Fruit fly (Drosophila melanogaster) whole organism, embryonic: ENCODE data around the gene Fie.

Experiments
- Atf3 ChIP-seq: fragments of 200-800 bp; sonication (Bioruptor generic); optimal IDR thresholded peaks from 3 replicates; lab custom pipeline; 2016; ENCODE audit warnings: missing biosample characterization, missing genetic modification characterization
- BEAF-32 ChIP-seq: fragments of 200-800 bp; sonication (Bioruptor generic); optimal IDR thresholded peaks from 3 replicates; lab custom pipeline; 2017; ENCODE audit warnings: missing biosample characterization, missing genetic modification characterization, mild to moderate bottlenecking, moderate library complexity, missing genetic modification reagents
- CG10274 ChIP-seq: fragments of 200-800 bp; sonication (Bioruptor generic); optimal IDR thresholded peaks from 3 replicates; lab custom pipeline; 2017; ENCODE audit warnings: missing biosample characterization, mild to moderate bottlenecking, missing genetic modification characterization
- CG10431 ChIP-seq: fragments of 200-800 bp; sonication (Bioruptor generic); optimal IDR thresholded peaks from 3 replicates; lab custom pipeline; 2018; ENCODE audit warnings: missing biosample characterization, mild to moderate bottlenecking, missing genetic modification characterization
- CG12659 ChIP-seq: fragments of 200-800 bp; sonication (Bioruptor generic); optimal IDR thresholded peaks from 3 replicates; lab custom pipeline; 2017; ENCODE audit warnings: mild to moderate bottlenecking, missing biosample characterization, missing genetic modification reagents, missing genetic modification characterization
- CG12769 ChIP-seq: fragments of 200-800 bp; sonication (Bioruptor generic); optimal IDR thresholded peaks from 2 replicates; lab custom pipeline; 2019; ENCODE audit warnings: missing biosample characterization, mild to moderate bottlenecking, missing genetic modification characterization, moderate library complexity
- CG12942 ChIP-seq: fragments of 200-800 bp; sonication (Bioruptor generic); optimal IDR thresholded peaks from 3 replicates; lab custom pipeline; 2016; ENCODE audit warnings: missing biosample characterization, missing genetic modification characterization
- CG13287 ChIP-seq: fragments of 200-800 bp; sonication (Bioruptor generic); IDR thresholded peaks from 2 replicates; pipeline ENCODE4 v1.3.6; 2022; ENCODE audit warnings: missing biosample characterization, missing genetic modification characterization; ENCODE audit not compliant: partially characterized antibody
- CG14441 ChIP-seq: fragments of 200-800 bp; sonication (Bioruptor generic); IDR thresholded peaks from 2 replicates; pipeline ENCODE4 v1.3.6; 2022; ENCODE audit warnings: missing biosample characterization, missing genetic modification characterization
- CG14710 ChIP-seq: fragments of 200-800 bp; sonication (Bioruptor generic); optimal IDR thresholded peaks from 3 replicates; lab custom pipeline; 2019; ENCODE audit warnings: missing biosample characterization, mild to moderate bottlenecking, missing genetic modification characterization, moderate library complexity
- CG16813 ChIP-seq: fragments of 200-800 bp; sonication (Bioruptor generic); IDR thresholded peaks from 3 replicates; pipeline ENCODE4 v1.3.6; 2022; ENCODE audit warnings: missing biosample characterization, missing genetic modification characterization; ENCODE audit not compliant: partially characterized antibody
- CG2129 ChIP-seq: fragments of 200-800 bp; sonication (Bioruptor generic); IDR thresholded peaks from 2 replicates; pipeline ENCODE4 v1.3.6; 2022; ENCODE audit warnings: missing biosample characterization, missing genetic modification characterization; ENCODE audit not compliant: partially characterized antibody
- CG2712 ChIP-seq: fragments of 200-800 bp; optimal IDR thresholded peaks from 3 replicates; lab custom pipeline; 2019; ENCODE audit warnings: missing biosample characterization, mild to moderate bottlenecking, missing genetic modification characterization, moderate library complexity
- CG34224 ChIP-seq: fragments of 200-800 bp; sonication (Bioruptor generic); IDR thresholded peaks from 3 replicates; pipeline ENCODE4 v1.3.6; 2022; ENCODE audit warnings: missing biosample characterization, missing genetic modification characterization; ENCODE audit not compliant: partially characterized antibody
- CG42726 ChIP-seq: fragments of 200-800 bp; sonication (Bioruptor generic); IDR thresholded peaks from 2 replicates; pipeline ENCODE4 v1.3.6; 2022; ENCODE audit warnings: missing biosample characterization, missing genetic modification characterization; ENCODE audit not compliant: partially characterized antibody
- CG5180 ChIP-seq: fragments of 200-800 bp; sonication (Bioruptor generic); optimal IDR thresholded peaks from 3 replicates; lab custom pipeline; 2017; ENCODE audit warnings: missing biosample characterization, missing genetic modification characterization, mild to moderate bottlenecking, moderate library complexity, missing genetic modification reagents
- CHES-1-like ChIP-seq: fragments of 200-800 bp; sonication (Bioruptor generic); optimal IDR thresholded peaks from 2 replicates; lab custom pipeline; 2016; ENCODE audit warnings: missing biosample characterization, missing genetic modification characterization
- Dll ChIP-seq: fragments of 200-800 bp; sonication (Bioruptor generic); IDR thresholded peaks from 4 replicates; pipeline ENCODE4 v1.3.6; 2022; ENCODE audit warnings: missing biosample characterization, missing genetic modification characterization; ENCODE audit not compliant: partially characterized antibody
- Elba2 ChIP-seq: fragments of 200-800 bp; sonication (Bioruptor generic); optimal IDR thresholded peaks from 3 replicates; lab custom pipeline; 2016; ENCODE audit warnings: missing biosample characterization, missing genetic modification characterization
- Hr39 ChIP-seq: fragments of >200 bp; optimal IDR thresholded peaks from 2 replicates; lab custom pipeline; 2017
- Lim3 ChIP-seq: fragments of 200-800 bp; sonication (Bioruptor generic); IDR thresholded peaks from 2 replicates; pipeline ENCODE4 v1.3.6; 2022; ENCODE audit warnings: missing biosample characterization, missing genetic modification characterization
- MBD-R2 ChIP-seq: fragments of 200-800 bp; sonication (Bioruptor generic); IDR thresholded peaks from 2 replicates; pipeline ENCODE4 v1.3.6; 2022; ENCODE audit warnings: missing biosample characterization, missing genetic modification characterization
- Mad ChIP-seq: fragments of 200-800 bp; sonication (Bioruptor generic); optimal IDR thresholded peaks from 2 replicates; lab custom pipeline; 2016; ENCODE audit warnings: missing biosample characterization, missing genetic modification characterization
- Myb ChIP-seq: fragments of 200-800 bp; sonication (Bioruptor generic); optimal IDR thresholded peaks from 2 replicates; lab custom pipeline; 2016; ENCODE audit warnings: missing biosample characterization, missing genetic modification characterization
- NC2β ChIP-seq: fragments of 200-800 bp; sonication (Bioruptor generic); optimal IDR thresholded peaks from 2 replicates; lab custom pipeline; 2016; ENCODE audit warnings: missing biosample characterization, missing genetic modification characterization
- NFAT ChIP-seq: fragments of 200-800 bp; sonication (Bioruptor generic); IDR thresholded peaks from 2 replicates; pipeline ENCODE4 v1.3.6; 2022; ENCODE audit warnings: missing biosample characterization, missing genetic modification characterization
- Rfx ChIP-seq: fragments of 200-800 bp; sonication (Bioruptor generic); IDR thresholded peaks from 2 replicates; pipeline ENCODE4 v1.3.6; 2022; ENCODE audit warnings: missing biosample characterization, missing genetic modification characterization
- Sry-δ ChIP-seq: fragments of 200-800 bp; sonication (Bioruptor generic); optimal IDR thresholded peaks from 2 replicates; lab custom pipeline; 2016; ENCODE audit warnings: missing biosample characterization, missing genetic modification characterization
- YL-1 ChIP-seq: fragments of 200-800 bp; sonication (Bioruptor generic); optimal IDR thresholded peaks from 3 replicates; lab custom pipeline; 2017; ENCODE audit warnings: missing biosample characterization, mild to moderate bottlenecking, missing genetic modification characterization
- ase ChIP-seq: fragments of 200-800 bp; sonication (Bioruptor generic); IDR thresholded peaks from 3 replicates; pipeline ENCODE4 v1.3.6; 2022; ENCODE audit warnings: missing biosample characterization, missing genetic modification characterization
- bigmax ChIP-seq: fragments of 200-800 bp; sonication (Bioruptor generic); optimal IDR thresholded peaks from 2 replicates; lab custom pipeline; 2018; ENCODE audit warnings: missing biosample characterization, mild to moderate bottlenecking, missing genetic modification characterization
- chif ChIP-seq, 2 experiments: fragments of 200-800 bp; sonication (Bioruptor generic); optimal IDR thresholded peaks; 3 replicates each; lab custom pipeline; 2016; ENCODE audit warnings: missing biosample characterization in 2 of 2, missing genetic modification characterization in 2 of 2
- disco-r ChIP-seq: fragments of 200-800 bp; sonication (Bioruptor generic); optimal IDR thresholded peaks from 2 replicates; lab custom pipeline; 2016; ENCODE audit warnings: missing biosample characterization, missing genetic modification characterization
- hbn ChIP-seq: fragments of 200-800 bp; sonication (Bioruptor generic); IDR thresholded peaks from 2 replicates; pipeline ENCODE4 v1.3.6; 2022; ENCODE audit warnings: missing biosample characterization, missing genetic modification characterization; ENCODE audit not compliant: partially characterized antibody
- her ChIP-seq: fragments of 200-800 bp; sonication (Bioruptor generic); optimal IDR thresholded peaks from 2 replicates; lab custom pipeline; 2016; ENCODE audit warnings: missing biosample characterization, missing genetic modification characterization
- lilli ChIP-seq: fragments of 200-800 bp; sonication (Bioruptor generic); optimal IDR thresholded peaks from 3 replicates; lab custom pipeline; 2016; ENCODE audit warnings: missing biosample characterization, missing genetic modification characterization
- odd ChIP-seq: fragments of 200-800 bp; sonication (Bioruptor generic); optimal IDR thresholded peaks from 2 replicates; lab custom pipeline; 2017; ENCODE audit warnings: missing biosample characterization, mild to moderate bottlenecking, missing genetic modification characterization
- onecut ChIP-seq: fragments of 200-800 bp; sonication (Bioruptor generic); IDR thresholded peaks from 2 replicates; pipeline ENCODE4 v1.3.6; 2022; ENCODE audit warnings: missing biosample characterization, missing genetic modification characterization
- pzg ChIP-seq: fragments of 200-800 bp; sonication (Bioruptor generic); optimal IDR thresholded peaks from 3 replicates; lab custom pipeline; 2018; ENCODE audit warnings: missing biosample characterization, mild to moderate bottlenecking, missing genetic modification characterization, moderate library complexity
- salm ChIP-seq: fragments of 200-800 bp; sonication (Bioruptor generic); optimal IDR thresholded peaks from 2 replicates; lab custom pipeline; 2018; ENCODE audit warnings: missing biosample characterization, mild to moderate bottlenecking, missing genetic modification characterization
- sna ChIP-seq: fragments of 200-800 bp; sonication (Bioruptor generic); IDR thresholded peaks from 2 replicates; pipeline ENCODE4 v1.3.6; 2022; ENCODE audit warnings: missing biosample characterization, missing genetic modification characterization; ENCODE audit not compliant: partially characterized antibody
- sob ChIP-seq: fragments of 200-800 bp; sonication (Bioruptor generic); IDR thresholded peaks from 2 replicates; pipeline ENCODE4 v1.3.6; 2022; ENCODE audit warnings: missing biosample characterization, missing genetic modification characterization
- stc ChIP-seq: fragments of 200-800 bp; sonication (Bioruptor generic); IDR thresholded peaks from 2 replicates; pipeline ENCODE4 v1.3.6; 2022; ENCODE audit warnings: missing biosample characterization, missing genetic modification characterization
- sug ChIP-seq: fragments of 200-800 bp; optimal IDR thresholded peaks from 2 replicates; lab custom pipeline; 2019; ENCODE audit warnings: missing biosample characterization, mild to moderate bottlenecking, missing genetic modification characterization, moderate library complexity
- unc-4 ChIP-seq: fragments of 200-800 bp; sonication (Bioruptor generic); IDR thresholded peaks from 2 replicates; pipeline ENCODE4 v1.3.6; 2022; ENCODE audit warnings: missing biosample characterization, missing genetic modification characterization; ENCODE audit not compliant: partially characterized antibody

Fie gene

dm6 chr3L:3905111-3905510 is 12.7 kb downstream of the Fie start, which contains the start of gene ida (continued):
- TF ChIP-seq Dll (GFP tag; lab: Robert Waterston, UW) = 0 out of 4 replicates have a peak, but pooled peaks have one; percentile 23

- no peak for TF ChIP-seq Lim3 (GFP tag; lab: Robert Waterston, UW)
- no peak for TF ChIP-seq disco-r
- TF ChIP-seq Dll (GFP tag; lab: Robert Waterston, UW) = peak; percentile 64; the same call in 2 of the 4 replicates
- TF ChIP-seq hbn (GFP tag; lab: Robert Waterston, UW) = peak; percentile 56; the same call in 1 of the 2 replicates
- peak; percentile 74 for TF ChIP-seq BEAF-32 (GFP tag; lab: Kevin White, UChicago)
- TF ChIP-seq CG10431 (GFP tag; lab: Kevin White, UChicago) = no peak
- 0 out of 2 replicates have a peak, but pooled peaks have one; percentile 6 for TF ChIP-seq Rfx (GFP tag; lab: Robert Waterston, UW)
- peak; percentile 16 for TF ChIP-seq lilli (GFP tag; lab: Kevin White, UChicago)
- TF ChIP-seq CG42726 = peak; percentile 73
- peak; percentile 6 for TF ChIP-seq NC2β (GFP tag; lab: Kevin White, UChicago)
- TF ChIP-seq chif (GFP tag; optimal IDR thresholded peaks at IDR 0.05; lab: Kevin White, UChicago) = no peak
- TF ChIP-seq sug = peak; percentile 14
- TF ChIP-seq Mad (GFP tag; lab: Kevin White, UChicago) = peak; percentile 1
- no peak for TF ChIP-seq stc (GFP tag; lab: Robert Waterston, UW)
- TF ChIP-seq YL-1 (GFP tag; lab: Kevin White, UChicago) = peak; percentile 31
- peak; percentile 79 for TF ChIP-seq onecut
- peak; percentile 40 for TF ChIP-seq CG2712
- TF ChIP-seq her = peak; percentile 99
- peak; percentile 96 for TF ChIP-seq Elba2 (GFP tag; lab: Kevin White, UChicago)
- peak; percentile 90 for TF ChIP-seq Sry-δ
- TF ChIP-seq CG16813 (GFP tag; lab: Robert Waterston, UW) = peak; percentile 55; the same call in 2 of the 3 replicates
- peak; percentile 12; the same call in 1 of the 2 replicates for TF ChIP-seq NFAT (GFP tag; lab: Robert Waterston, UW)
- TF ChIP-seq unc-4 (GFP tag; lab: Robert Waterston, UW) = peak; percentile 62
- no peak for TF ChIP-seq ase
- TF ChIP-seq CG12769 (tag; lab: Kevin White, UChicago) = peak; percentile 19
- no peak for TF ChIP-seq Hr39
- TF ChIP-seq sob = peak; percentile 8; the same call in 1 of the 2 replicates
- peak; percentile 99 for TF ChIP-seq Myb (GFP tag; lab: Kevin White, UChicago)
- peak; percentile 47 for TF ChIP-seq CG14710
- TF ChIP-seq salm = no peak
- TF ChIP-seq CG34224 (GFP tag; lab: Robert Waterston, UW) = peak; percentile 68
- TF ChIP-seq CG12659 (GFP tag; lab: Kevin White, UChicago) = peak; percentile 29
- TF ChIP-seq CG2129 (GFP tag; lab: Robert Waterston, UW) = 0 out of 2 replicates have a peak, but pooled peaks have one; percentile 27
- TF ChIP-seq CG12942 = no peak
- TF ChIP-seq sna (GFP tag; lab: Robert Waterston, UW) = no peak
- TF ChIP-seq odd = no peak
- no peak for TF ChIP-seq Atf3 (GFP tag; lab: Kevin White, UChicago)
- TF ChIP-seq CG5180 (GFP tag; lab: Kevin White, UChicago) = no peak
- no peak for TF ChIP-seq CG14441 (GFP tag; lab: Robert Waterston, UW)
- TF ChIP-seq CHES-1-like (GFP tag; lab: Kevin White, UChicago) = peak; percentile 2
- TF ChIP-seq bigmax (GFP tag; lab: Kevin White, UChicago) = peak; percentile 90
- TF ChIP-seq MBD-R2 (GFP tag; lab: Robert Waterston, UW) = peak; percentile 31; the same call in 1 of the 2 replicates
- peak; percentile 79 for TF ChIP-seq pzg
- TF ChIP-seq CG10274 = no peak
- TF ChIP-seq CG13287 (GFP tag; lab: Robert Waterston, UW) = peak; percentile 74
Observed at dm6 chr3L:3908838-3909810, 16.8 kb downstream of the Fie start.
